Worm (Caenorhabditis elegans): ENCODE measurements around the gene egl-4.

The egl-4 gene

DNA sequence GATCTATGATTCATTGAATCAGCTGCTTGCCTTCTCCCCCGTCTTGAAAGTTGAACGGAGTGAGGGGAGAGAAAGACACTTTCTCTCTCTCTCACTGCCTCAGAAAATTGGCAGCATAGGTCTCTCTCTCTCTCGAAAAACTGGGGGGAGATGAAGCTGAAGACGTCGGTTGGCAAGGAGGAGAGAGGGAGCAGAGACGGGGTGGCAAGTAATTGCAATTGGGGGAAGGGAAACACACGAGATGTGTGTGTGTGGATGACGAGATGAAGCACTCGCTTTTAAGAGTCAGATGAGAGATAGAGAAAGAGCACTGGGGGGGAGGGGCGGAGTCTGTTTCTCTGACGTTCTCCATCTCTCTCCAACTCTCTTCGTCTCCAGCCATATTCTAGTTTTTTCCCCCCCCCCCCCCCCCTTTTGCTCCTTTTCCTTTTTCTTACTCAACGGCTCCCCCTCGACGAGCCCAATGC is 23.8 kb upstream of the egl-4 start, which contains the start of gene cmk-1 (continued):
- TF ChIP-seq npax-4 (tag; optimal IDR thresholded peaks at IDR 0.05) = no peak
- TF ChIP-seq elt-4 (tag; optimal IDR thresholded peaks at IDR 0.05) = no peak
- TF ChIP-seq zip-5 (tag; optimal IDR thresholded peaks at IDR 0.05) = no peak
- no peak for TF ChIP-seq unc-86 (tag; optimal IDR thresholded peaks at IDR 0.05)
- no peak for TF ChIP-seq pha-4 (tag; optimal IDR thresholded peaks at IDR 0.05)
- TF ChIP-seq ceh-48 (tag; optimal IDR thresholded peaks at IDR 0.05) = no peak
- TF ChIP-seq hlh-8 (tag; optimal IDR thresholded peaks at IDR 0.05) = no peak
- TF ChIP-seq ceh-14 (tag; optimal IDR thresholded peaks at IDR 0.05) = peak; percentile 81
- TF ChIP-seq nhr-11 (tag; optimal IDR thresholded peaks at IDR 0.05) = no peak
- TF ChIP-seq nfya-1 (tag; optimal IDR thresholded peaks at IDR 0.05) = peak; percentile 83
- no peak for TF ChIP-seq ahr-1 (tag; optimal IDR thresholded peaks at IDR 0.05)
- no peak for TF ChIP-seq ztf-16 (tag; optimal IDR thresholded peaks at IDR 0.05)
- TF ChIP-seq elt-2 (tag; optimal IDR thresholded peaks at IDR 0.05) = no peak
- no peak for TF ChIP-seq hlh-13 (GFP tag; optimal IDR thresholded peaks at IDR 0.05)
- TF ChIP-seq lin-11 (tag; optimal IDR thresholded peaks at IDR 0.05) = no peak
- no peak for TF ChIP-seq madf-2 (tag; optimal IDR thresholded peaks at IDR 0.05)
- peak; percentile 13 for TF ChIP-seq dmd-4 (tag; optimal IDR thresholded peaks at IDR 0.05; ENCODE audit: borderline replicate concordance)
- TF ChIP-seq ceh-24 (tag; optimal IDR thresholded peaks at IDR 0.05) = no peak
- no peak for TF ChIP-seq fax-1 (tag; optimal IDR thresholded peaks at IDR 0.05)
- TF ChIP-seq lim-6 (tag; optimal IDR thresholded peaks at IDR 0.05) = peak; percentile 53
- TF ChIP-seq tbx-2 (tag; optimal IDR thresholded peaks at IDR 0.05) = peak; percentile 70
- TF ChIP-seq unc-55 (GFP tag; optimal IDR thresholded peaks at IDR 0.05) = peak; percentile 40
- TF ChIP-seq gmeb-2 (tag; optimal IDR thresholded peaks at IDR 0.05) = no peak
- no peak for TF ChIP-seq C38D4.7 (GFP tag; optimal IDR thresholded peaks at IDR 0.05)
- TF ChIP-seq ceh-2 (tag; optimal IDR thresholded peaks at IDR 0.05) = no peak
- peak; percentile 13 for TF ChIP-seq ref-2 (tag; optimal IDR thresholded peaks at IDR 0.05)
- TF ChIP-seq Y22D7AL.16 (tag; optimal IDR thresholded peaks at IDR 0.05) = no peak
- peak; percentile 15 for TF ChIP-seq ceh-30 (tag; optimal IDR thresholded peaks at IDR 0.05)
- TF ChIP-seq odd-2 (tag; optimal IDR thresholded peaks at IDR 0.05) = no peak
- TF ChIP-seq sox-2 (GFP tag; IDR thresholded peaks at IDR 0.05) = no peak
- peak; percentile 70 for TF ChIP-seq rnt-1 (tag; optimal IDR thresholded peaks at IDR 0.05)
- peak; percentile 1 for TF ChIP-seq F13H6.1 (tag; optimal IDR thresholded peaks at IDR 0.05)
- no peak for TF ChIP-seq ceh-34 (tag; optimal IDR thresholded peaks at IDR 0.05)
- TF ChIP-seq ceh-9 (tag; optimal IDR thresholded peaks at IDR 0.05) = no peak
- TF ChIP-seq ttx-3 (tag; optimal IDR thresholded peaks at IDR 0.05) = no peak
- no peak for TF ChIP-seq dve-1 (tag; optimal IDR thresholded peaks at IDR 0.05)
- no peak for TF ChIP-seq C08G9.2 (tag; optimal IDR thresholded peaks at IDR 0.05)
- TF ChIP-seq pax-1 (tag; optimal IDR thresholded peaks at IDR 0.05) = no peak
- TF ChIP-seq K09A11.1 (tag; optimal IDR thresholded peaks at IDR 0.05; ENCODE audit: insufficient read depth) = peak; percentile 35
- TF ChIP-seq hlh-30 (tag; optimal IDR thresholded peaks at IDR 0.05; ENCODE audit: insufficient read depth) = peak; percentile 62
- no peak for TF ChIP-seq pat-9 (tag; optimal IDR thresholded peaks at IDR 0.05)
- peak; percentile 25 for TF ChIP-seq ceh-19 (GFP tag; optimal IDR thresholded peaks at IDR 0.05)
- no peak for TF ChIP-seq tbx-7 (tag; optimal IDR thresholded peaks at IDR 0.05)
- peak; percentile 46 for TF ChIP-seq fkh-10 (GFP tag; optimal IDR thresholded peaks at IDR 0.05)
- peak; percentile 92 for TF ChIP-seq unc-42 (tag; optimal IDR thresholded peaks at IDR 0.05)
- no peak for TF ChIP-seq hlh-15 (tag; optimal IDR thresholded peaks at IDR 0.05)
- no peak for TF ChIP-seq ceh-45 (GFP tag; IDR thresholded peaks at IDR 0.05)
- TF ChIP-seq ama-1 (optimal IDR thresholded peaks at IDR 0.05) = no peak
- no peak for TF ChIP-seq pha-2 (tag; optimal IDR thresholded peaks at IDR 0.05)
- TF ChIP-seq ceh-22 (tag; optimal IDR thresholded peaks at IDR 0.05) = no peak
- no peak for TF ChIP-seq eyg-1 (tag; optimal IDR thresholded peaks at IDR 0.05)
